Worm (Caenorhabditis elegans) whole organism, L1 larva: ENCODE data around the gene AH6.3.
A peak's percentile ranks its signal among the peaks of the same experiment; 100 is the strongest.

Experiments
- C34B4.2 ChIP-seq: sonication (generic microtip); optimal IDR thresholded peaks from 2 replicates; lab custom pipeline; 2017; ENCODE audit warnings: mild to moderate bottlenecking, missing genetic modification characterization, missing compliant biosample characterization
- F16B12.6 ChIP-seq: fragments of 150-350 bp; optimal IDR thresholded peaks from 2 replicates; lab custom pipeline; 2014; ENCODE audit warnings: missing biosample characterization, missing genetic modification characterization
- aha-1 ChIP-seq: fragments of 150-350 bp; optimal IDR thresholded peaks from 2 replicates; lab custom pipeline; 2014; ENCODE audit warnings: missing biosample characterization, missing genetic modification characterization
- ama-1 ChIP-seq: fragments of 150-350 bp; optimal IDR thresholded peaks from 2 replicates; lab custom pipeline; 2014
- ceh-63 ChIP-seq: fragments of 200-800 bp; sonication (Bioruptor generic); optimal IDR thresholded peaks from 2 replicates; lab custom pipeline; 2018; ENCODE audit warnings: mild to moderate bottlenecking, missing genetic modification characterization, missing compliant biosample characterization
- ceh-82 ChIP-seq, 3 experiments: fragments of 150-350 bp in 1 of 3; sonication (generic microtip) in 2 of 3; optimal IDR thresholded peaks; 2 replicates each; lab custom pipeline; 2014 to 2017; ENCODE audit warnings: missing biosample characterization in 3 of 3, missing genetic modification characterization in 3 of 3
- elt-2 ChIP-seq: sonication (generic microtip); optimal IDR thresholded peaks from 2 replicates; lab custom pipeline; 2016; ENCODE audit warnings: missing genetic modification characterization, mild to moderate bottlenecking, inconsistent platforms, missing compliant biosample characterization, missing genetic modification reagents
- elt-3 ChIP-seq, 6 experiments: fragments of 150-350 bp in 1 of 6; sonication (generic microtip); optimal IDR thresholded peaks; 2 replicates each; lab custom pipeline; 2017 to 2018; ENCODE audit warnings: missing biosample characterization in 6 of 6, missing genetic modification characterization in 6 of 6, inconsistent platforms in 1 of 6
- fkh-4 ChIP-seq: sonication (generic microtip); optimal IDR thresholded peaks from 2 replicates; lab custom pipeline; 2016; ENCODE audit warnings: missing compliant biosample characterization, missing genetic modification characterization, borderline replicate concordance
- fos-1 ChIP-seq: fragments of 150-350 bp; optimal IDR thresholded peaks from 2 replicates; lab custom pipeline; 2014; ENCODE audit warnings: missing biosample characterization, missing genetic modification characterization
- grh-1 ChIP-seq: fragments of 200-800 bp; sonication (Bioruptor generic); IDR thresholded peaks from 2 replicates; pipeline ENCODE4 v1.3.6; 2022; ENCODE audit warnings: missing genetic modification reagents, missing genetic modification characterization, missing compliant biosample characterization
- hlh-17 ChIP-seq: fragments of 200-800 bp; sonication (Bioruptor generic); optimal IDR thresholded peaks from 2 replicates; lab custom pipeline; 2018; ENCODE audit warnings: missing genetic modification characterization, mild to moderate bottlenecking, missing compliant biosample characterization, moderate library complexity, borderline replicate concordance
- hlh-4 ChIP-seq: sonication (generic microtip); optimal IDR thresholded peaks from 2 replicates; lab custom pipeline; 2016; ENCODE audit warnings: mild to moderate bottlenecking, missing genetic modification characterization, missing compliant biosample characterization
- irx-1 ChIP-seq: sonication (generic microtip); optimal IDR thresholded peaks from 2 replicates; lab custom pipeline; 2016; ENCODE audit warnings: missing genetic modification characterization, missing compliant biosample characterization
- jun-1 ChIP-seq: fragments of 150-350 bp; optimal IDR thresholded peaks from 2 replicates; lab custom pipeline; 2014; ENCODE audit warnings: missing biosample characterization, missing genetic modification reagents, missing genetic modification characterization
- lin-13 ChIP-seq: fragments of 150-350 bp; optimal IDR thresholded peaks from 2 replicates; lab custom pipeline; 2014; ENCODE audit warnings: missing biosample characterization, missing genetic modification reagents, missing genetic modification characterization
- lin-14 ChIP-seq: fragments of 200-800 bp; sonication (Bioruptor generic); optimal IDR thresholded peaks from 2 replicates; lab custom pipeline; 2018; ENCODE audit warnings: mild to moderate bottlenecking, missing genetic modification characterization, moderate library complexity, missing compliant biosample characterization
- lir-3 ChIP-seq: sonication (generic microtip); optimal IDR thresholded peaks from 2 replicates; lab custom pipeline; 2016; ENCODE audit warnings: mild to moderate bottlenecking, missing genetic modification characterization, moderate library complexity, missing compliant biosample characterization; ENCODE audit not compliant: poor library complexity
- mab-9 ChIP-seq: fragments of 200-800 bp; sonication (Bioruptor generic); IDR thresholded peaks from 2 replicates; pipeline ENCODE4 v1.3.6; 2022; ENCODE audit warnings: missing genetic modification reagents, missing genetic modification characterization, missing compliant biosample characterization
- mep-1 ChIP-seq: fragments of 150-350 bp; optimal IDR thresholded peaks from 2 replicates; lab custom pipeline; 2014; ENCODE audit warnings: missing biosample characterization, missing genetic modification characterization
- nhr-11 ChIP-seq: fragments of 150-350 bp; optimal IDR thresholded peaks from 2 replicates; lab custom pipeline; 2014; ENCODE audit warnings: missing biosample characterization, missing genetic modification characterization
- nhr-12 ChIP-seq: sonication (generic microtip); optimal IDR thresholded peaks from 2 replicates; lab custom pipeline; 2017; ENCODE audit warnings: missing biosample characterization, missing genetic modification characterization
- nhr-19 ChIP-seq: fragments of 200-800 bp; sonication (Bioruptor generic); conservative IDR thresholded peaks from 2 replicates; pipeline ENCODE4 v1.3.6; 2022; ENCODE audit warnings: missing genetic modification characterization, missing compliant biosample characterization
- nhr-237 ChIP-seq: fragments of 150-350 bp; optimal IDR thresholded peaks from 2 replicates; lab custom pipeline; 2014; ENCODE audit warnings: missing biosample characterization, missing genetic modification characterization
- nhr-71 ChIP-seq: sonication (generic microtip); optimal IDR thresholded peaks from 2 replicates; lab custom pipeline; 2016; ENCODE audit warnings: mild to moderate bottlenecking, missing genetic modification characterization, moderate library complexity, missing compliant biosample characterization
- nhr-76 ChIP-seq: sonication (generic microtip); optimal IDR thresholded peaks from 2 replicates; lab custom pipeline; 2017; ENCODE audit warnings: missing biosample characterization, missing genetic modification characterization
- nhr-77 ChIP-seq: fragments of 150-350 bp; optimal IDR thresholded peaks from 2 replicates; lab custom pipeline; 2014; ENCODE audit warnings: missing biosample characterization, missing genetic modification characterization
- nhr-90 ChIP-seq: sonication (generic microtip); optimal IDR thresholded peaks from 2 replicates; lab custom pipeline; 2016; ENCODE audit warnings: mild to moderate bottlenecking, missing genetic modification characterization, missing compliant biosample characterization; ENCODE audit not compliant: poor library complexity
- pag-3 ChIP-seq: sonication (generic microtip); optimal IDR thresholded peaks from 2 replicates; lab custom pipeline; 2017; ENCODE audit warnings: missing genetic modification characterization, mild to moderate bottlenecking, missing compliant biosample characterization, antibody characterized with exemption, borderline replicate concordance; ENCODE audit not compliant: insufficient read depth
- pqm-1 ChIP-seq: sonication (generic microtip); optimal IDR thresholded peaks from 3 replicates; lab custom pipeline; 2017; ENCODE audit warnings: missing biosample characterization, missing genetic modification characterization
- snpc-4 ChIP-seq: fragments of 150-350 bp; optimal IDR thresholded peaks from 2 replicates; lab custom pipeline; 2014; ENCODE audit warnings: missing biosample characterization, missing genetic modification characterization
- sup-37 ChIP-seq: fragments of 200-800 bp; sonication (Bioruptor generic); optimal IDR thresholded peaks from 2 replicates; lab custom pipeline; 2018; ENCODE audit warnings: mild to moderate bottlenecking, missing genetic modification characterization, missing compliant biosample characterization
- swsn-7 ChIP-seq: sonication (generic microtip); optimal IDR thresholded peaks from 2 replicates; lab custom pipeline; 2016; ENCODE audit warnings: missing genetic modification characterization, missing compliant biosample characterization
- tlp-1 ChIP-seq: fragments of 150-350 bp; optimal IDR thresholded peaks from 2 replicates; lab custom pipeline; 2014; ENCODE audit warnings: missing biosample characterization, missing genetic modification characterization
- unc-130 ChIP-seq: fragments of 150-350 bp; optimal IDR thresholded peaks from 2 replicates; lab custom pipeline; 2017; ENCODE audit warnings: missing biosample characterization, missing genetic modification characterization, inconsistent platforms
- unc-98 ChIP-seq: fragments of 200-800 bp; sonication (Bioruptor generic); IDR thresholded peaks from 2 replicates; pipeline ENCODE4 v1.3.6; 2022; ENCODE audit warnings: missing genetic modification characterization, missing compliant biosample characterization
- zag-1 ChIP-seq: fragments of 150-350 bp; optimal IDR thresholded peaks from 2 replicates; lab custom pipeline; 2014; ENCODE audit warnings: missing biosample characterization, missing genetic modification characterization
- ztf-4 ChIP-seq: fragments of 150-350 bp; optimal IDR thresholded peaks from 2 replicates; lab custom pipeline; 2014; ENCODE audit warnings: missing biosample characterization, missing genetic modification characterization

The AH6.3 gene

ce11 chrII:9518781-9519180, at the start of gene AH6.3, which contains the start of gene sfxn-1.1:
AH6.3 (plus strand) TSS chrII:9519055.
sfxn-1.1 (minus strand) TSS chrII:9518881.
- TF ChIP-seq elt-3 (tag; optimal IDR thresholded peaks at IDR 0.05; lab: Kevin White, UChicago), result no peak
- no peak for TF ChIP-seq mep-1 (tag; lab: Kevin White, UChicago)
- TF ChIP-seq ztf-4, result no peak
- TF ChIP-seq, all 84 proteins: peak for 0

- TF ChIP-seq elt-2 (tag; lab: Kevin White, UChicago) (peak; percentile 48), nhr-237 (tag; lab: Kevin White, UChicago) (no peak)
These were observed 48.8 kb upstream of the AH6.3 start, which contains the start of gene T19H5.6 for ce11 chrII:9470027-9470426. T19H5.6 (minus strand) TSS chrII:9470221.

- TF ChIP-seq nhr-12 (tag; lab: Kevin White, UChicago) (no peak), C34B4.2 (tag; lab: Kevin White, UChicago) (no peak), grh-1 (GFP tag; lab: Robert Waterston, UW) (no peak), lin-13 (GFP tag; lab: Kevin White, UChicago) (no peak), swsn-7 (tag; lab: Kevin White, UChicago) (no peak), pag-3 (no peak), unc-98 (GFP tag; lab: Robert Waterston, UW) (no peak), nhr-76 (tag; lab: Kevin White, UChicago) (no peak), snpc-4 (no peak), lin-14 (no peak), irx-1 (tag; lab: Kevin White, UChicago) (no peak), ama-1 (lab: Kevin White, UChicago) (no peak), unc-130 (tag; lab: Kevin White, UChicago) (no peak)
These were observed 44.3 kb upstream of the AH6.3 start, which contains the start of the genes chil-25 and chil-26 for ce11 chrII:9474367-9475105. chil-25 (minus strand) TSS chrII:9474467. chil-26 (plus strand) TSS chrII:9475055.

ce11 chrII:9477567-9477966, 41.3 kb upstream of the AH6.3 start, which contains the start of gene chil-27:
chil-27 (plus strand) TSS chrII:9477867.
- no peak for TF ChIP-seq hlh-4 (tag; lab: Kevin White, UChicago)
- TF ChIP-seq C34B4.2 (tag; lab: Kevin White, UChicago), result no peak
- no peak for TF ChIP-seq lin-13 (GFP tag; lab: Kevin White, UChicago)
- TF ChIP-seq tlp-1 (tag; lab: Kevin White, UChicago), result no peak
- TF ChIP-seq lir-3, result no peak
- TF ChIP-seq elt-2 (tag; lab: Kevin White, UChicago), result no peak
- no peak for TF ChIP-seq swsn-7 (tag; lab: Kevin White, UChicago)
- TF ChIP-seq F16B12.6, result no peak
- TF ChIP-seq nhr-71 (tag; lab: Kevin White, UChicago), result no peak
- TF ChIP-seq elt-3 (tag; optimal IDR thresholded peaks at IDR 0.05; lab: Kevin White, UChicago), result no peak
- TF ChIP-seq nhr-77, result no peak
- TF ChIP-seq unc-130 (tag; lab: Kevin White, UChicago), result no peak
- TF ChIP-seq nhr-11 (tag; lab: Kevin White, UChicago), result no peak
- TF ChIP-seq ceh-82 (tag; optimal IDR thresholded peaks at IDR 0.05; lab: Kevin White, UChicago), result no peak
- no peak for TF ChIP-seq pqm-1 (tag; lab: Kevin White, UChicago)
- no peak for TF ChIP-seq sup-37 (GFP tag; lab: Kevin White, UChicago)
- no peak for TF ChIP-seq nhr-90 (tag; lab: Kevin White, UChicago)
- TF ChIP-seq zag-1 (tag; lab: Kevin White, UChicago), result no peak

ce11 chrII:9480006-9480405, 38.8 kb upstream of the AH6.3 start, which contains the start of gene T19H5.7:
T19H5.7 (minus strand) TSS chrII:9480106.
- TF ChIP-seq aha-1, result no peak
- TF ChIP-seq hlh-17 (GFP tag; lab: Kevin White, UChicago), result no peak
- no peak for TF ChIP-seq pag-3
- no peak for TF ChIP-seq nhr-11 (tag; lab: Kevin White, UChicago)
- TF ChIP-seq fkh-4 (tag; lab: Kevin White, UChicago), result no peak
- no peak for TF ChIP-seq grh-1 (GFP tag; lab: Robert Waterston, UW)
- TF ChIP-seq mab-9 (GFP tag; lab: Robert Waterston, UW), result no peak
- no peak for TF ChIP-seq lin-14
- no peak for TF ChIP-seq jun-1 (tag; lab: Kevin White, UChicago)
- TF ChIP-seq fos-1 (tag; lab: Kevin White, UChicago), result no peak
- no peak for TF ChIP-seq ceh-63 (GFP tag; lab: Kevin White, UChicago)
- TF ChIP-seq nhr-19, result no peak
- TF ChIP-seq unc-130 (tag; lab: Kevin White, UChicago), result no peak
